Worm (Caenorhabditis elegans): ENCODE measurements around the gene twk-32.

- TF ChIP-seq ama-1 (optimal IDR thresholded peaks at IDR 0.05) (no peak), hlh-6 (tag; optimal IDR thresholded peaks at IDR 0.05) (no peak), nfya-1 (tag; optimal IDR thresholded peaks at IDR 0.05) (peak; percentile 25), elt-2 (tag; optimal IDR thresholded peaks at IDR 0.05) (peak; percentile 41), tbx-2 (tag; optimal IDR thresholded peaks at IDR 0.05) (peak; percentile 19), pha-4 (tag; optimal IDR thresholded peaks at IDR 0.05) (no peak), ref-2 (tag; optimal IDR thresholded peaks at IDR 0.05) (no peak), eyg-1 (tag; optimal IDR thresholded peaks at IDR 0.05) (no peak), npax-4 (tag; optimal IDR thresholded peaks at IDR 0.05) (no peak), pqm-1 (tag; optimal IDR thresholded peaks at IDR 0.05) (no peak), F13H6.1 (tag; optimal IDR thresholded peaks at IDR 0.05) (no peak), hlh-30 (tag; optimal IDR thresholded peaks at IDR 0.05; ENCODE audit: insufficient read depth) (no peak), Y22D7AL.16 (tag; optimal IDR thresholded peaks at IDR 0.05) (no peak), lim-6 (tag; optimal IDR thresholded peaks at IDR 0.05) (no peak)
These were observed 22.5 kb downstream of the twk-32 start, which contains the start of gene sel-10 for ce11 chrV:13818824-13819408.

All from whole organism, late embryonic.